Worm (Caenorhabditis elegans): ENCODE data around the gene che-12.

- no peak for TF ChIP-seq ceh-20 (GFP tag; IDR thresholded peaks at IDR 0.05)
- no peak for TF ChIP-seq ceh-32 (tag; optimal IDR thresholded peaks at IDR 0.05; ENCODE audit: poor library complexity)
- TF ChIP-seq hif-1 (tag; optimal IDR thresholded peaks at IDR 0.05): no peak
- no peak for TF ChIP-seq aly-2 (tag; optimal IDR thresholded peaks at IDR 0.05)
- TF ChIP-seq ceh-44 (GFP tag; IDR thresholded peaks at IDR 0.05): no peak
- TF ChIP-seq ama-1 (optimal IDR thresholded peaks at IDR 0.05): no peak
- TF ChIP-seq egl-27 (tag; optimal IDR thresholded peaks at IDR 0.05): no peak
- TF ChIP-seq nhr-41 (GFP tag; IDR thresholded peaks at IDR 0.05): no peak
- no peak for TF ChIP-seq lir-3 (tag; optimal IDR thresholded peaks at IDR 0.05)
Measured at ce11 chrV:10275619-10276018, 31.6 kb downstream of the che-12 start, which contains the start of gene Y22F5A.11.

Measured in whole organism, L4 larva.